Fruit fly (Drosophila melanogaster) whole organism, embryonic: ENCODE data around the gene GIIIspla2.

Source experiments
- Aef1 ChIP-seq: fragments of 200-800 bp; sonication (Bioruptor generic); IDR thresholded peaks from 3 replicates; pipeline ENCODE4 v1.3.6; 2022; ENCODE audit warnings: missing biosample characterization, missing genetic modification characterization
- Asciz ChIP-seq: fragments of 200-800 bp; sonication (Bioruptor generic); optimal IDR thresholded peaks from 2 replicates; lab custom pipeline; 2017; ENCODE audit warnings: missing biosample characterization, mild to moderate bottlenecking, missing genetic modification characterization, missing genetic modification reagents
- B-H1 ChIP-seq: fragments of 200-800 bp; sonication (Bioruptor generic); IDR thresholded peaks from 3 replicates; pipeline ENCODE4 v1.3.6; 2022; ENCODE audit warnings: missing biosample characterization, missing genetic modification characterization
- B-H2 ChIP-seq: fragments of 200-800 bp; sonication (Bioruptor generic); optimal IDR thresholded peaks from 2 replicates; lab custom pipeline; 2018; ENCODE audit warnings: missing biosample characterization, mild to moderate bottlenecking, missing genetic modification characterization
- CG10267 ChIP-seq: fragments of 200-800 bp; sonication (Bioruptor generic); optimal IDR thresholded peaks from 2 replicates; lab custom pipeline; 2018; ENCODE audit warnings: missing biosample characterization, mild to moderate bottlenecking, missing genetic modification characterization, moderate library complexity
- CG10543 ChIP-seq: fragments of 200-800 bp; sonication (Bioruptor generic); optimal IDR thresholded peaks from 3 replicates; lab custom pipeline; 2017; ENCODE audit warnings: missing biosample characterization, mild to moderate bottlenecking, missing genetic modification characterization, moderate library complexity
- CG13296 ChIP-seq: fragments of 200-800 bp; sonication (Bioruptor generic); optimal IDR thresholded peaks from 3 replicates; lab custom pipeline; 2018; ENCODE audit warnings: missing biosample characterization, mild to moderate bottlenecking, missing genetic modification characterization
- CG16813 ChIP-seq: fragments of 200-800 bp; sonication (Bioruptor generic); IDR thresholded peaks from 3 replicates; pipeline ENCODE4 v1.3.6; 2022; ENCODE audit warnings: missing biosample characterization, missing genetic modification characterization; ENCODE audit not compliant: partially characterized antibody
- CG1792 ChIP-seq: fragments of 200-800 bp; sonication (Bioruptor generic); optimal IDR thresholded peaks from 2 replicates; lab custom pipeline; 2016; ENCODE audit warnings: missing biosample characterization, missing genetic modification characterization
- CG18619 ChIP-seq: fragments of 200-800 bp; sonication (Bioruptor generic); optimal IDR thresholded peaks from 3 replicates; lab custom pipeline; 2017; ENCODE audit warnings: missing biosample characterization, mild to moderate bottlenecking, missing genetic modification characterization
- CG2129 ChIP-seq: fragments of 200-800 bp; sonication (Bioruptor generic); IDR thresholded peaks from 2 replicates; pipeline ENCODE4 v1.3.6; 2022; ENCODE audit warnings: missing biosample characterization, missing genetic modification characterization; ENCODE audit not compliant: partially characterized antibody
- CG3065 ChIP-seq: fragments of 200-800 bp; sonication (Bioruptor generic); optimal IDR thresholded peaks from 2 replicates; lab custom pipeline; 2016; ENCODE audit warnings: missing biosample characterization, missing genetic modification characterization
- CG31365 ChIP-seq: fragments of 200-800 bp; sonication (Bioruptor generic); optimal IDR thresholded peaks from 2 replicates; lab custom pipeline; 2018; ENCODE audit warnings: missing biosample characterization, mild to moderate bottlenecking, missing genetic modification characterization
- CG32767 ChIP-seq: fragments of 200-800 bp; sonication (Bioruptor generic); IDR thresholded peaks from 2 replicates; pipeline ENCODE4 v1.3.6; 2022; ENCODE audit warnings: missing biosample characterization, missing genetic modification characterization
- CG33213 ChIP-seq: fragments of 200-800 bp; sonication (Bioruptor generic); optimal IDR thresholded peaks from 3 replicates; lab custom pipeline; 2016; ENCODE audit warnings: missing biosample characterization, missing genetic modification characterization
- CG3847 ChIP-seq: fragments of 200-800 bp; sonication (Bioruptor generic); IDR thresholded peaks from 2 replicates; pipeline ENCODE4 v1.3.6; 2022; ENCODE audit warnings: missing biosample characterization, missing genetic modification characterization
- CG4282 ChIP-seq: fragments of 200-800 bp; sonication (Bioruptor generic); optimal IDR thresholded peaks from 2 replicates; lab custom pipeline; 2016; ENCODE audit warnings: missing biosample characterization, missing genetic modification characterization
- CG4730 ChIP-seq: fragments of 200-800 bp; sonication (Bioruptor generic); IDR thresholded peaks from 2 replicates; pipeline ENCODE4 v1.3.6; 2022; ENCODE audit warnings: missing biosample characterization, missing genetic modification characterization
- CG6654 ChIP-seq: fragments of 200-800 bp; sonication (Bioruptor generic); optimal IDR thresholded peaks from 2 replicates; lab custom pipeline; 2017; ENCODE audit warnings: missing biosample characterization, mild to moderate bottlenecking, missing genetic modification characterization
- CG7839 ChIP-seq: fragments of 200-800 bp; sonication (Bioruptor generic); optimal IDR thresholded peaks from 3 replicates; lab custom pipeline; 2018; ENCODE audit warnings: missing biosample characterization, mild to moderate bottlenecking, missing genetic modification characterization, moderate library complexity
- CG8089 ChIP-seq: fragments of 200-800 bp; sonication (Bioruptor generic); optimal IDR thresholded peaks from 3 replicates; lab custom pipeline; 2016; ENCODE audit warnings: missing biosample characterization, missing genetic modification characterization
- CG8359 ChIP-seq: fragments of 200-800 bp; sonication (Bioruptor generic); optimal IDR thresholded peaks from 2 replicates; lab custom pipeline; 2017; ENCODE audit warnings: missing biosample characterization, mild to moderate bottlenecking, missing genetic modification characterization, borderline replicate concordance
- CG9876 ChIP-seq: fragments of 200-800 bp; sonication (Bioruptor generic); optimal IDR thresholded peaks from 2 replicates; lab custom pipeline; 2016; ENCODE audit warnings: missing biosample characterization, missing genetic modification characterization
- Camta ChIP-seq: fragments of 200-800 bp; sonication (Bioruptor generic); optimal IDR thresholded peaks from 2 replicates; lab custom pipeline; 2016; ENCODE audit warnings: missing biosample characterization, missing genetic modification characterization
- CrebB ChIP-seq: fragments of 200-800 bp; sonication (Bioruptor generic); optimal IDR thresholded peaks from 3 replicates; lab custom pipeline; 2018; ENCODE audit warnings: missing biosample characterization, mild to moderate bottlenecking, missing genetic modification characterization
- D19A ChIP-seq: fragments of 200-800 bp; optimal IDR thresholded peaks from 3 replicates; lab custom pipeline; 2019; ENCODE audit warnings: missing biosample characterization, mild to moderate bottlenecking, missing genetic modification characterization, moderate library complexity
- Fer2 ChIP-seq: fragments of 200-800 bp; sonication (Bioruptor generic); optimal IDR thresholded peaks from 2 replicates; lab custom pipeline; 2018; ENCODE audit warnings: missing biosample characterization, mild to moderate bottlenecking, missing genetic modification characterization, moderate library complexity
- GATAe ChIP-seq: fragments of 200-800 bp; sonication (Bioruptor generic); conservative IDR thresholded peaks from 2 replicates; pipeline ENCODE4 v1.3.6; 2022; ENCODE audit warnings: missing biosample characterization, missing genetic modification characterization
- Hr39 ChIP-seq: fragments of >200 bp; optimal IDR thresholded peaks from 2 replicates; lab custom pipeline; 2017
- Hr51 ChIP-seq, 2 experiments: fragments of 200-800 bp; sonication (Bioruptor generic); optimal IDR thresholded peaks; 2 replicates in 1 of 2; 3 replicates in 1 of 2; lab custom pipeline; 2016 to 2018; ENCODE audit warnings: missing biosample characterization in 2 of 2, missing genetic modification characterization in 2 of 2, mild to moderate bottlenecking in 1 of 2, moderate library complexity in 1 of 2
- MESR4 ChIP-seq: fragments of 200-800 bp; sonication (Bioruptor generic); optimal IDR thresholded peaks from 2 replicates; lab custom pipeline; 2018; ENCODE audit warnings: missing biosample characterization, mild to moderate bottlenecking, missing genetic modification characterization, moderate library complexity
- NC2β ChIP-seq: fragments of 200-800 bp; sonication (Bioruptor generic); optimal IDR thresholded peaks from 2 replicates; lab custom pipeline; 2016; ENCODE audit warnings: missing biosample characterization, missing genetic modification characterization
- Nf-YB ChIP-seq: fragments of 200-800 bp; sonication (Bioruptor generic); optimal IDR thresholded peaks from 3 replicates; lab custom pipeline; 2019; ENCODE audit warnings: missing biosample characterization, mild to moderate bottlenecking, missing genetic modification characterization, moderate library complexity
- Oaz ChIP-seq: fragments of 200-800 bp; sonication (Bioruptor generic); IDR thresholded peaks from 2 replicates; pipeline ENCODE4 v1.3.6; 2022; ENCODE audit warnings: missing biosample characterization, missing genetic modification characterization
- Scr ChIP-seq: fragments of 200-800 bp; sonication (Bioruptor generic); IDR thresholded peaks from 2 replicates; pipeline ENCODE4 v1.3.6; 2022; ENCODE audit warnings: missing biosample characterization, missing genetic modification characterization; ENCODE audit not compliant: partially characterized antibody
- Stat92E ChIP-seq, 3 experiments: fragments of >200 bp in 2 of 3; fragments of 200-800 bp in 1 of 3; sonication (Bioruptor generic) in 1 of 3; optimal IDR thresholded peaks; 2 replicates each; lab custom pipeline; 2017 to 2019; ENCODE audit warnings: missing biosample characterization in 3 of 3, missing genetic modification characterization in 3 of 3, mild to moderate bottlenecking in 1 of 3, moderate library complexity in 1 of 3
- cad ChIP-seq: fragments of >200 bp; optimal IDR thresholded peaks from 2 replicates; lab custom pipeline; 2017; ENCODE audit warnings: missing biosample characterization, missing genetic modification characterization
- dan ChIP-seq: fragments of 200-800 bp; sonication (Bioruptor generic); IDR thresholded peaks from 2 replicates; pipeline ENCODE4 v1.3.6; 2022; ENCODE audit warnings: missing biosample characterization, missing genetic modification characterization
- dmrt99B ChIP-seq: fragments of 200-800 bp; sonication (Bioruptor generic); optimal IDR thresholded peaks from 2 replicates; lab custom pipeline; 2018; ENCODE audit warnings: missing biosample characterization, mild to moderate bottlenecking, missing genetic modification characterization, moderate library complexity
- dpn ChIP-seq, 2 experiments: fragments of 200-800 bp; sonication (Bioruptor generic); optimal IDR thresholded peaks; 3 replicates each; lab custom pipeline; 2016; ENCODE audit warnings: missing biosample characterization in 2 of 2, missing genetic modification characterization in 2 of 2
- gcm2 ChIP-seq: fragments of 200-800 bp; sonication (Bioruptor generic); optimal IDR thresholded peaks from 2 replicates; lab custom pipeline; 2016; ENCODE audit warnings: missing biosample characterization, missing genetic modification characterization
- insv ChIP-seq, 2 experiments: fragments of 200-800 bp; sonication (Bioruptor generic); optimal IDR thresholded peaks; 3 replicates each; lab custom pipeline; 2016 to 2018; ENCODE audit warnings: missing biosample characterization in 2 of 2, missing genetic modification characterization in 2 of 2
- kni ChIP-seq: fragments of 200-800 bp; sonication (Bioruptor generic); optimal IDR thresholded peaks from 3 replicates; lab custom pipeline; 2017; ENCODE audit warnings: mild to moderate bottlenecking, missing biosample characterization, missing genetic modification reagents, missing genetic modification characterization
- nmo ChIP-seq: fragments of 200-800 bp; sonication (Bioruptor generic); optimal IDR thresholded peaks from 2 replicates; lab custom pipeline; 2018; ENCODE audit warnings: missing biosample characterization, mild to moderate bottlenecking, missing genetic modification characterization, moderate library complexity
- ro ChIP-seq: fragments of 200-800 bp; sonication (Bioruptor generic); IDR thresholded peaks from 2 replicates; pipeline ENCODE4 v1.3.6; 2022; ENCODE audit warnings: missing biosample characterization, missing genetic modification characterization
- sisA ChIP-seq: fragments of 200-800 bp; sonication (Bioruptor generic); IDR thresholded peaks from 2 replicates; pipeline ENCODE4 v1.3.6; 2022; ENCODE audit warnings: missing biosample characterization, missing genetic modification characterization
- slbo ChIP-seq: fragments of 200-800 bp; sonication (Bioruptor generic); IDR thresholded peaks from 2 replicates; pipeline ENCODE4 v1.3.6; 2022; ENCODE audit warnings: missing biosample characterization, missing genetic modification characterization
- tio ChIP-seq: fragments of 200-800 bp; sonication (Bioruptor generic); optimal IDR thresholded peaks from 2 replicates; lab custom pipeline; 2017; ENCODE audit warnings: missing biosample characterization, missing genetic modification characterization, inconsistent platforms
- vnd ChIP-seq: fragments of 200-800 bp; sonication (Bioruptor generic); IDR thresholded peaks from 3 replicates; pipeline ENCODE4 v1.3.6; 2022; ENCODE audit warnings: missing biosample characterization, missing genetic modification characterization; ENCODE audit not compliant: partially characterized antibody
- wor ChIP-seq: fragments of 200-800 bp; sonication (Bioruptor generic); IDR thresholded peaks from 2 replicates; pipeline ENCODE4 v1.3.6; 2022; ENCODE audit warnings: missing biosample characterization, missing genetic modification characterization

GIIIspla2 gene

DNA sequence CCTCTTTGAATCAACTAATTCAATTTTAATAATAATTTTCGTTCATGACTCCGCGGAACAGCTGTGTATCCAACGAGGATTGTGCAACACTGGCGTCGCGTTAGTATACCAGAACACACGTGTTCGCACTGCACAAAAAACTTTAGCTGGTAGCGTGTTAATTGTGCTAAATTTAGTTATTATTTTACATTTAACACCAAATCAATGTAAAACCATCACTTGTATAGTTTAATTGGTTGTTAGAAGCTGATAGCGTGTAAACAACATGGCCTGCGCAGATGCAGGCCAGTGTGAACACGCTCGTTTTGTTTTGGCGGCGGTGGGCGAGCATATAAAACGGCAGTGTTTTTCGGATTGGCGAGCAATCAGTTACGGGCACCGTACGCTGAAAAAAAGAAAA is at the start of gene GIIIspla2, which contains the start of gene Traf6:
GIIIspla2 (plus strand) TSS at position 335 of the 400 bp plus-strand sequence.
Traf6 (minus strand) TSS at position 93 of the 400 bp plus-strand sequence.
- peak; percentile 49 for TF ChIP-seq Scr (GFP tag; lab: Robert Waterston, UW)
- TF ChIP-seq wor (GFP tag; lab: Robert Waterston, UW), result peak; percentile 69; the same call in 1 of the 2 replicates
- peak; percentile 13 for TF ChIP-seq CG9876
- no peak for TF ChIP-seq Stat92E (GFP tag; optimal IDR thresholded peaks at IDR 0.05; lab: Kevin White, UChicago)
- peak; percentile 70 for TF ChIP-seq CG1792 (GFP tag; lab: Kevin White, UChicago)
- TF ChIP-seq slbo, result peak; percentile 83
- TF ChIP-seq dpn (GFP tag; optimal IDR thresholded peaks at IDR 0.05; lab: Kevin White, UChicago), result peak; percentile 71 to 72
- TF ChIP-seq tio, result no peak
- peak; percentile 76 for TF ChIP-seq sisA (GFP tag; lab: Robert Waterston, UW)
- peak; percentile 83 for TF ChIP-seq nmo (GFP tag; lab: Kevin White, UChicago)
- peak in 1 of 2 experiments; percentile 56 for TF ChIP-seq insv (GFP tag; optimal IDR thresholded peaks at IDR 0.05; lab: Kevin White, UChicago)
- peak; percentile 25 for TF ChIP-seq CG6654 (GFP tag; lab: Kevin White, UChicago)
- no peak for TF ChIP-seq CG2129
- TF ChIP-seq Aef1 (GFP tag; lab: Robert Waterston, UW), result peak; percentile 45; the same call in 2 of the 3 replicates
- no peak for TF ChIP-seq CG31365
- peak; percentile 71 for TF ChIP-seq CG7839 (tag; lab: Kevin White, UChicago)
- TF ChIP-seq vnd, result no peak
- TF ChIP-seq CG4282 (GFP tag; lab: Kevin White, UChicago), result no peak
- TF ChIP-seq Nf-YB (GFP tag; lab: Kevin White, UChicago), result peak; percentile 46
- TF ChIP-seq Hr39 (lab: Kevin White, UChicago), result no peak
- no peak for TF ChIP-seq CG3065
- TF ChIP-seq CG16813, result peak; percentile 44; the same call in 1 of the 3 replicates
- TF ChIP-seq dmrt99B (tag; lab: Kevin White, UChicago), result no peak
- TF ChIP-seq B-H1 (GFP tag; lab: Robert Waterston, UW), result peak; percentile 59
- peak; percentile 44 for TF ChIP-seq CG4730 (GFP tag; lab: Robert Waterston, UW)
- TF ChIP-seq Oaz, result no peak
- TF ChIP-seq CG33213 (GFP tag; lab: Kevin White, UChicago), result peak; percentile 68
- TF ChIP-seq kni, result peak; percentile 41
- no peak for TF ChIP-seq CG8359 (GFP tag; lab: Kevin White, UChicago)
- no peak for TF ChIP-seq cad (GFP tag; lab: Kevin White, UChicago)
- peak; percentile 53 for TF ChIP-seq CG8089
- TF ChIP-seq D19A, result no peak
- no peak for TF ChIP-seq dan (GFP tag; lab: Robert Waterston, UW)
- no peak for TF ChIP-seq Asciz (GFP tag; lab: Kevin White, UChicago)
- TF ChIP-seq GATAe (GFP tag; lab: Robert Waterston, UW), result peak; percentile 46; the same call in 1 of the 2 replicates
- no peak for TF ChIP-seq gcm2 (GFP tag; lab: Kevin White, UChicago)
- TF ChIP-seq B-H2 (GFP tag; lab: Kevin White, UChicago), result peak; percentile 86
- TF ChIP-seq CG13296 (GFP tag; lab: Kevin White, UChicago), result peak; percentile 67
- TF ChIP-seq MESR4 (GFP tag; lab: Kevin White, UChicago), result peak; percentile 57
- TF ChIP-seq CG10267 (tag; lab: Kevin White, UChicago), result peak; percentile 95
- TF ChIP-seq Camta (GFP tag; lab: Kevin White, UChicago), result peak; percentile 63
- peak; percentile 71 for TF ChIP-seq CG18619
- TF ChIP-seq Fer2, result peak; percentile 53
- TF ChIP-seq Hr51 (GFP tag; optimal IDR thresholded peaks at IDR 0.05; lab: Kevin White, UChicago), result peak in 1 of 2 experiments; percentile 72
- TF ChIP-seq NC2β (GFP tag; lab: Kevin White, UChicago), result peak; percentile 44
- peak; percentile 69 for TF ChIP-seq CrebB
- TF ChIP-seq CG3847 (GFP tag; lab: Robert Waterston, UW), result peak; percentile 86
- peak; percentile 78 for TF ChIP-seq CG10543 (GFP tag; lab: Kevin White, UChicago)
- TF ChIP-seq CG32767 (GFP tag; lab: Robert Waterston, UW), result peak; percentile 84
- TF ChIP-seq ro, result 0 out of 2 replicates have a peak, but pooled peaks have one; percentile 30
